Worm (Caenorhabditis elegans): ENCODE data around the gene F25B4.7.

Gene F25B4.7

ce11 chrV:5684534-5684933, 2.5 kb downstream of the F25B4.7 start, which contains the start of the genes hmgs-1 and F25B4.4 (continued):
- TF ChIP-seq ztf-7 (tag; optimal IDR thresholded peaks at IDR 0.05) (no peak), zag-1 (tag; optimal IDR thresholded peaks at IDR 0.05) (no peak), ceh-82 (tag; optimal IDR thresholded peaks at IDR 0.05) (no peak), daf-8 (GFP tag; IDR thresholded peaks at IDR 0.05) (no peak), T20F7.1 (GFP tag; optimal IDR thresholded peaks at IDR 0.05) (peak; percentile 85), R02D3.7 (tag; optimal IDR thresholded peaks at IDR 0.05) (peak; percentile 99), madf-9 (GFP tag; conservative IDR thresholded peaks at IDR 0.05) (0 out of 2 replicates have a peak, but pooled peaks have one; percentile 26), unc-130 (GFP tag; optimal IDR thresholded peaks at IDR 0.05) (peak; percentile 64), F37D6.2 (tag; optimal IDR thresholded peaks at IDR 0.05) (peak; percentile 65), arid-1 (GFP tag; conservative IDR thresholded peaks at IDR 0.05) (peak; percentile 33; the same call in 1 of the 2 replicates), mdl-1 (tag; optimal IDR thresholded peaks at IDR 0.05) (peak in 1 of 2 experiments; percentile 72), nhr-77 (tag; optimal IDR thresholded peaks at IDR 0.05) (peak; percentile 93), hlh-11 (tag; optimal IDR thresholded peaks at IDR 0.05) (peak; percentile 83), tag-97 (GFP tag; IDR thresholded peaks at IDR 0.05) (no peak)

ce11 chrV:5682530-5682929, 4.5 kb downstream of the F25B4.7 start, which contains the start of gene prp-39:
Gene prp-39, minus strand, starts transcription at chrV:5682630.
- TF ChIP-seq daf-16 (GFP tag; optimal IDR thresholded peaks at IDR 0.05) (no peak), daf-16 (tag; optimal IDR thresholded peaks at IDR 0.05) (peak; percentile 1), mxl-2 (GFP tag; conservative IDR thresholded peaks at IDR 0.05) (no peak), vab-7 (GFP tag; IDR thresholded peaks at IDR 0.05) (no peak), ama-1 (optimal IDR thresholded peaks at IDR 0.05) (peak; percentile 45)

ce11 chrV:5677947-5678346, 9.1 kb downstream of the F25B4.7 start:
- TF ChIP-seq rbr-2 (tag; optimal IDR thresholded peaks at IDR 0.05) (no peak), aha-1 (tag) (peak; percentile 93), mes-2 (tag; optimal IDR thresholded peaks at IDR 0.05; ENCODE audit: poor library complexity, severe bottlenecking) (no peak)

- no peak for TF ChIP-seq mxl-3 (GFP tag; optimal IDR thresholded peaks at IDR 0.05)
- no peak for TF ChIP-seq unc-130 (GFP tag; optimal IDR thresholded peaks at IDR 0.05)
- no peak for TF ChIP-seq nhr-25 (tag; optimal IDR thresholded peaks at IDR 0.05; ENCODE audit: borderline replicate concordance, insufficient read depth)
- no peak for TF ChIP-seq duxl-1 (tag; optimal IDR thresholded peaks at IDR 0.05; ENCODE audit: poor library complexity)
- TF ChIP-seq R02D3.7 (tag; optimal IDR thresholded peaks at IDR 0.05) = no peak
- TF ChIP-seq aha-1 (tag) = no peak
- no peak for TF ChIP-seq mes-2 (tag; optimal IDR thresholded peaks at IDR 0.05; ENCODE audit: poor library complexity, severe bottlenecking)
- no peak for TF ChIP-seq Y105C5A.15 (GFP tag; IDR thresholded peaks at IDR 0.05)
- no peak for TF ChIP-seq nhr-102 (tag; optimal IDR thresholded peaks at IDR 0.05)
- no peak for TF ChIP-seq unc-39 (tag; optimal IDR thresholded peaks at IDR 0.05)
- no peak for TF ChIP-seq madf-9 (GFP tag; conservative IDR thresholded peaks at IDR 0.05)
- TF ChIP-seq zag-1 (tag; optimal IDR thresholded peaks at IDR 0.05) = no peak
- no peak for TF ChIP-seq zfp-3 (GFP tag; conservative IDR thresholded peaks at IDR 0.05)
- TF ChIP-seq lin-15B (tag; optimal IDR thresholded peaks at IDR 0.05) = no peak
- TF ChIP-seq set-16 (GFP tag; IDR thresholded peaks at IDR 0.05) = no peak
- no peak for TF ChIP-seq nhr-111 (GFP tag; optimal IDR thresholded peaks at IDR 0.05)
- TF ChIP-seq skn-1 (tag; optimal IDR thresholded peaks at IDR 0.05) = no peak
- no peak for TF ChIP-seq dmd-9 (GFP tag; IDR thresholded peaks at IDR 0.05)
- TF ChIP-seq daf-12 (tag; optimal IDR thresholded peaks at IDR 0.05) = no peak
These were observed 11.0 kb downstream of the F25B4.7 start, which contains the start of gene pqn-13 for ce11 chrV:5676011-5676410. Gene pqn-13, minus strand, starts transcription at chrV:5676111.

Data from whole organism, L4 larva.